Worm (Caenorhabditis elegans) whole organism, mixed stage, embryonic: ENCODE measurements around the gene tbc-11.

Experiments
- M03D4.4 ChIP-seq: sonication (generic microtip); optimal IDR thresholded peaks from 2 replicates; lab custom pipeline; 2017; ENCODE audit warnings: mild to moderate bottlenecking, missing genetic modification characterization, missing compliant biosample characterization
- bed-3 ChIP-seq: fragments of 200-800 bp; sonication (Bioruptor generic); optimal IDR thresholded peaks from 3 replicates; lab custom pipeline; 2018; ENCODE audit warnings: mild to moderate bottlenecking, missing genetic modification characterization, moderate library complexity, missing compliant biosample characterization
- blmp-1 ChIP-seq: fragments of 150-350 bp; optimal IDR thresholded peaks from 2 replicates; lab custom pipeline; 2014; ENCODE audit warnings: missing biosample characterization, missing genetic modification characterization
- ceh-39 ChIP-seq: fragments of 150-350 bp; optimal IDR thresholded peaks from 2 replicates; lab custom pipeline; 2014; ENCODE audit warnings: missing biosample characterization, missing genetic modification characterization
- ceh-43 ChIP-seq: fragments of 200-800 bp; sonication (Bioruptor generic); optimal IDR thresholded peaks from 2 replicates; lab custom pipeline; 2018; ENCODE audit warnings: mild to moderate bottlenecking, missing genetic modification characterization, moderate library complexity, missing compliant biosample characterization
- ceh-83 ChIP-seq: fragments of 200-800 bp; sonication (Bioruptor generic); optimal IDR thresholded peaks from 2 replicates; lab custom pipeline; 2018; ENCODE audit warnings: mild to moderate bottlenecking, missing genetic modification characterization, missing compliant biosample characterization
- ces-1 ChIP-seq: fragments of 150-350 bp; optimal IDR thresholded peaks from 2 replicates; lab custom pipeline; 2014; ENCODE audit warnings: missing biosample characterization, missing genetic modification reagents, missing genetic modification characterization
- cnd-1 ChIP-seq: fragments of 200-800 bp; sonication (Bioruptor generic); optimal IDR thresholded peaks from 2 replicates; lab custom pipeline; 2018; ENCODE audit warnings: mild to moderate bottlenecking, missing genetic modification characterization, missing compliant biosample characterization
- drap-1 ChIP-seq: fragments of 200-800 bp; sonication (Bioruptor generic); optimal IDR thresholded peaks from 3 replicates; lab custom pipeline; 2018; ENCODE audit warnings: mild to moderate bottlenecking, missing genetic modification characterization, missing compliant biosample characterization
- elt-1 ChIP-seq: sonication (generic microtip); optimal IDR thresholded peaks from 2 replicates; lab custom pipeline; 2017; ENCODE audit warnings: missing genetic modification characterization, mild to moderate bottlenecking, missing compliant biosample characterization, antibody characterized with exemption, moderate library complexity, borderline replicate concordance; ENCODE audit not compliant: insufficient read depth
- elt-3 ChIP-seq: fragments of 150-350 bp; optimal IDR thresholded peaks from 2 replicates; lab custom pipeline; 2014; ENCODE audit warnings: missing biosample characterization, missing genetic modification characterization
- flh-1 ChIP-seq: fragments of 200-800 bp; sonication (Bioruptor generic); optimal IDR thresholded peaks from 2 replicates; lab custom pipeline; 2018; ENCODE audit warnings: mild to moderate bottlenecking, missing genetic modification characterization, moderate library complexity, missing compliant biosample characterization
- ham-2 ChIP-seq: fragments of 200-800 bp; sonication (Bioruptor generic); optimal IDR thresholded peaks from 2 replicates; lab custom pipeline; 2018; ENCODE audit warnings: mild to moderate bottlenecking, missing genetic modification characterization, missing compliant biosample characterization
- hlh-1 ChIP-seq: fragments of 150-350 bp; optimal IDR thresholded peaks from 2 replicates; lab custom pipeline; 2014; ENCODE audit warnings: missing biosample characterization, missing genetic modification reagents, missing genetic modification characterization
- lin-13 ChIP-seq: fragments of 150-350 bp; optimal IDR thresholded peaks from 2 replicates; lab custom pipeline; 2014; ENCODE audit warnings: missing biosample characterization, missing genetic modification characterization
- lin-32 ChIP-seq: fragments of 200-800 bp; sonication (Bioruptor generic); optimal IDR thresholded peaks from 2 replicates; lab custom pipeline; 2018; ENCODE audit warnings: mild to moderate bottlenecking, missing genetic modification characterization, missing compliant biosample characterization
- lsy-2 ChIP-seq: fragments of 150-350 bp; optimal IDR thresholded peaks from 2 replicates; lab custom pipeline; 2014; ENCODE audit warnings: missing biosample characterization, missing genetic modification characterization
- mab-5 ChIP-seq: fragments of 150-350 bp; optimal IDR thresholded peaks from 2 replicates; lab custom pipeline; 2014; ENCODE audit warnings: missing biosample characterization, missing genetic modification characterization
- mep-1 ChIP-seq: fragments of 150-350 bp; optimal IDR thresholded peaks from 2 replicates; lab custom pipeline; 2017; ENCODE audit warnings: missing biosample characterization, missing genetic modification reagents, missing genetic modification characterization, inconsistent platforms
- mls-2 ChIP-seq: sonication (generic microtip); optimal IDR thresholded peaks from 2 replicates; lab custom pipeline; 2016; ENCODE audit warnings: mild to moderate bottlenecking, missing genetic modification characterization, moderate library complexity, missing compliant biosample characterization
- nhr-12 ChIP-seq: fragments of 150-350 bp; optimal IDR thresholded peaks from 2 replicates; lab custom pipeline; 2014; ENCODE audit warnings: missing biosample characterization, missing genetic modification characterization
- nhr-2 ChIP-seq: fragments of 150-350 bp; optimal IDR thresholded peaks from 2 replicates; lab custom pipeline; 2014; ENCODE audit warnings: missing biosample characterization, missing genetic modification characterization
- nhr-237 ChIP-seq: fragments of 150-350 bp; optimal IDR thresholded peaks from 2 replicates; lab custom pipeline; 2014; ENCODE audit warnings: missing biosample characterization, missing genetic modification characterization
- nhr-28 ChIP-seq: fragments of 150-350 bp; optimal IDR thresholded peaks from 2 replicates; lab custom pipeline; 2014; ENCODE audit warnings: missing biosample characterization, missing genetic modification characterization
- nhr-76 ChIP-seq: sonication (generic microtip); optimal IDR thresholded peaks from 2 replicates; lab custom pipeline; 2017; ENCODE audit warnings: missing biosample characterization, missing genetic modification characterization
- pha-4 ChIP-seq: fragments of 150-350 bp; optimal IDR thresholded peaks from 2 replicates; lab custom pipeline; 2018; ENCODE audit warnings: missing biosample characterization, missing genetic modification reagents, missing genetic modification characterization
- sem-2 ChIP-seq: fragments of 200-800 bp; sonication (Bioruptor generic); optimal IDR thresholded peaks from 2 replicates; lab custom pipeline; 2018; ENCODE audit warnings: mild to moderate bottlenecking, missing genetic modification characterization, missing compliant biosample characterization
- snpc-4 ChIP-seq: fragments of 150-350 bp; optimal IDR thresholded peaks from 2 replicates; lab custom pipeline; 2014; ENCODE audit warnings: missing biosample characterization, missing genetic modification characterization
- sptf-1 ChIP-seq: sonication (generic microtip); optimal IDR thresholded peaks from 2 replicates; lab custom pipeline; 2017; ENCODE audit warnings: mild to moderate bottlenecking, missing genetic modification characterization, moderate library complexity, missing compliant biosample characterization
- tbx-8 ChIP-seq: fragments of 200-800 bp; sonication (Bioruptor generic); optimal IDR thresholded peaks from 2 replicates; lab custom pipeline; 2018; ENCODE audit warnings: mild to moderate bottlenecking, missing genetic modification characterization, moderate library complexity, missing compliant biosample characterization
- unc-120 ChIP-seq: sonication (generic microtip); optimal IDR thresholded peaks from 2 replicates; lab custom pipeline; 2017; ENCODE audit warnings: missing genetic modification characterization, missing compliant biosample characterization; ENCODE audit not compliant: poor library complexity, severe bottlenecking
- unc-39 ChIP-seq: fragments of 150-350 bp; optimal IDR thresholded peaks from 2 replicates; lab custom pipeline; 2014; ENCODE audit warnings: missing biosample characterization, missing genetic modification characterization
- unc-62 ChIP-seq: fragments of 150-350 bp; optimal IDR thresholded peaks from 2 replicates; lab custom pipeline; 2014; ENCODE audit warnings: missing biosample characterization, missing genetic modification reagents, missing genetic modification characterization
- zip-8 ChIP-seq: fragments of 150-350 bp; optimal IDR thresholded peaks from 2 replicates; lab custom pipeline; 2014; ENCODE audit warnings: missing biosample characterization, missing genetic modification characterization
- ztf-11 ChIP-seq: fragments of 150-350 bp; optimal IDR thresholded peaks from 2 replicates; lab custom pipeline; 2014; ENCODE audit warnings: missing biosample characterization, missing genetic modification characterization

Gene tbc-11

DNA sequence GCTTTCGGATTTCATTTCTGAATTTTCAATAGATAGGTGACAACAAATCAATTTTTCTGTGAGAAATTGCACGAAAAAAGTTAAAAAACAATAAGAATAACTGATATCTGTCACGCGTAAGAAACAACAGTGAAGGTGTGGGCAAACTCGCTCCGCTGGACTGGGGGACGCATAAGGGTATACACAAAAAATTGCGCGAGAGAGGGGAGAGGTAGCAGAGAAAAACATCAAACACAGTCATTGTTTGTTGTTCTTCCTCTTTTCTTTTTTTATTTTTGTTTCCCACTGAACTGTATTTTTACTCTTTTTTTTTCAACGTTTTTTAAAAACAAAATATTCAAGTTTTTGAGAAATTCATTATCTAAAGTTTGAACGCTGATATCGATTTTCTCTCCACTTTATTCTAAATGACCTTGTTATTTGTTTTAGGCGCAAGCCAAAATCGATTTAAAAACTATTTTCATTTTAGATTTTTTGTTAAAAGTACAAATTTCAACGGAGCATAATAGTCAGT lies at the start of gene tbc-11, which contains the start of gene pifk-1:
TSS of gene tbc-11 (plus strand) at position 464 of the 514 bp plus-strand sequence.
TSS of gene pifk-1 (minus strand) at position 17 of the 514 bp plus-strand sequence.
- TF ChIP-seq mab-5 (tag; lab: Kevin White, UChicago): no peak
- TF ChIP-seq pha-4 (tag; lab: Kevin White, UChicago): peak; percentile 12
- TF ChIP-seq unc-120 (tag; lab: Kevin White, UChicago): peak; percentile 26
- TF ChIP-seq hlh-1 (tag; lab: Kevin White, UChicago): no peak
- TF ChIP-seq drap-1 (GFP tag; lab: Kevin White, UChicago): no peak
- TF ChIP-seq ztf-11: no peak
- no peak for TF ChIP-seq lin-13 (tag; lab: Kevin White, UChicago)
- TF ChIP-seq elt-1 (tag; lab: Kevin White, UChicago): no peak
- peak; percentile 70 for TF ChIP-seq mep-1 (tag; lab: Kevin White, UChicago)
- TF ChIP-seq unc-39 (tag; lab: Kevin White, UChicago): no peak
- TF ChIP-seq nhr-28 (tag; lab: Kevin White, UChicago): no peak
- no peak for TF ChIP-seq ham-2 (GFP tag; lab: Kevin White, UChicago)
- no peak for TF ChIP-seq sptf-1 (tag; lab: Kevin White, UChicago)
- no peak for TF ChIP-seq lin-32 (GFP tag; lab: Kevin White, UChicago)
- TF ChIP-seq unc-62 (GFP tag; lab: Kevin White, UChicago): no peak

ce11 chrX:876935-877334 lies 47.8 kb upstream of the tbc-11 start, which contains the start of gene ZC13.1:
Gene ZC13.1 (plus strand): TSS chrX:877239.
- no peak for TF ChIP-seq elt-1 (tag; lab: Kevin White, UChicago)
- TF ChIP-seq ceh-83 (GFP tag; lab: Kevin White, UChicago): no peak
- peak; percentile 43 for TF ChIP-seq unc-62 (GFP tag; lab: Kevin White, UChicago)
- no peak for TF ChIP-seq lin-32 (GFP tag; lab: Kevin White, UChicago)
- peak; percentile 58 for TF ChIP-seq mls-2 (tag; lab: Kevin White, UChicago)
- peak; percentile 37 for TF ChIP-seq nhr-2
- TF ChIP-seq nhr-237: peak; percentile 32
- TF ChIP-seq sptf-1 (tag; lab: Kevin White, UChicago): peak; percentile 60
- peak; percentile 2 for TF ChIP-seq sem-2 (GFP tag; lab: Kevin White, UChicago)
- TF ChIP-seq elt-3 (tag; lab: Kevin White, UChicago): no peak
- TF ChIP-seq ceh-43 (GFP tag; lab: Kevin White, UChicago): no peak
- peak; percentile 12 for TF ChIP-seq ham-2 (GFP tag; lab: Kevin White, UChicago)
- TF ChIP-seq hlh-1 (tag; lab: Kevin White, UChicago): peak; percentile 70
- TF ChIP-seq flh-1 (GFP tag; lab: Kevin White, UChicago): no peak
- no peak for TF ChIP-seq mab-5 (tag; lab: Kevin White, UChicago)
- TF ChIP-seq nhr-76 (tag; lab: Kevin White, UChicago): no peak
- no peak for TF ChIP-seq zip-8 (tag; lab: Kevin White, UChicago)
- TF ChIP-seq pha-4 (tag; lab: Kevin White, UChicago): peak; percentile 89
- peak; percentile 83 for TF ChIP-seq blmp-1
- TF ChIP-seq cnd-1 (tag; lab: Kevin White, UChicago): peak; percentile 38
- peak; percentile 49 for TF ChIP-seq drap-1 (GFP tag; lab: Kevin White, UChicago)
- TF ChIP-seq unc-120 (tag; lab: Kevin White, UChicago): peak; percentile 57
- TF ChIP-seq lsy-2 (tag; lab: Kevin White, UChicago): peak; percentile 38
- no peak for TF ChIP-seq nhr-28 (tag; lab: Kevin White, UChicago)
- no peak for TF ChIP-seq nhr-12 (tag; lab: Kevin White, UChicago)
- no peak for TF ChIP-seq unc-39 (tag; lab: Kevin White, UChicago)
- TF ChIP-seq bed-3 (GFP tag; lab: Kevin White, UChicago): no peak
- TF ChIP-seq lin-13 (tag; lab: Kevin White, UChicago): peak; percentile 66
- TF ChIP-seq mep-1 (tag; lab: Kevin White, UChicago): peak; percentile 94
- TF ChIP-seq tbx-8 (GFP tag; lab: Kevin White, UChicago): no peak
- no peak for TF ChIP-seq ztf-11
- TF ChIP-seq ceh-39: no peak
- TF ChIP-seq snpc-4 (tag; lab: Kevin White, UChicago): no peak
- TF ChIP-seq ces-1: no peak
- no peak for TF ChIP-seq M03D4.4

DNA sequence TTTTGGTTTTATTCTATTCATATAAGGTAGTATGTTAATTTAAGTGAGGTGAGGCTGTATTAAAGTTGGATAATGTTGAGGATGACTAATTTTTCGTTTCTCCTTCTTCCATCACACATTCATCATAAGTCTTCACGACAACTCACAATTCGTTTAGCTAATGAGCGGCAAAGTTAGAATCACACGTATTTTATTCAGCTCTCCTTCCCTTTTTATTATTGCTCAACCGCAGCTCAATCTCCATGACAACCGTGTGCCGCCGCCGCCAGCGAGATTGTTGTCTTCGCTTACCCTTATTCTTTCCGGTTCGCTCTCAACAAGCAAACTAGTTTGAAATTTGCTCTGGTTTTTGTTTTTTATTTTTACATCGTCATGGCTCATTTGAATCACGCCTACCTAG lies 44.4 kb upstream of the tbc-11 start, which contains the start of gene ZC13.2:
TSS of gene ZC13.2 (plus strand) at position 301 of the 400 bp plus-strand sequence.
- TF ChIP-seq ces-1 (no peak), sptf-1 (tag; lab: Kevin White, UChicago) (no peak), elt-3 (tag; lab: Kevin White, UChicago) (no peak), sem-2 (GFP tag; lab: Kevin White, UChicago) (no peak), ceh-39 (no peak), lin-32 (GFP tag; lab: Kevin White, UChicago) (no peak), nhr-237 (no peak), flh-1 (GFP tag; lab: Kevin White, UChicago) (no peak), ztf-11 (no peak), nhr-2 (no peak), ham-2 (GFP tag; lab: Kevin White, UChicago) (no peak)
- TF ChIP-seq, all 35 proteins: peak for 0
